Worm (Caenorhabditis elegans) whole organism, young adult: ENCODE results near the gene str-211.

Source experiments
- B0035.1 ChIP-seq: sonication (generic microtip); optimal IDR thresholded peaks from 2 replicates; lab custom pipeline; 2016; ENCODE audit warnings: missing genetic modification characterization, mild to moderate bottlenecking, missing compliant biosample characterization, missing genotype, missing genetic modification reagents
- F49E8.2 ChIP-seq: sonication (generic microtip); optimal IDR thresholded peaks from 3 replicates; lab custom pipeline; 2017; ENCODE audit warnings: missing genetic modification characterization, mild to moderate bottlenecking, missing compliant biosample characterization, antibody characterized with exemption, moderate library complexity; ENCODE audit not compliant: insufficient read depth
- ama-1 ChIP-seq, 3 experiments: fragments of 150-350 bp in 1 of 3; sonication (generic microtip) in 2 of 3; optimal IDR thresholded peaks; 2 replicates each; lab custom pipeline; 2014 to 2018; ENCODE audit warnings: missing biosample characterization in 2 of 3, missing genetic modification characterization in 2 of 3, missing genetic modification reagents in 2 of 3
- dpl-1 ChIP-seq: fragments of 150-350 bp; optimal IDR thresholded peaks from 2 replicates; lab custom pipeline; 2014; ENCODE audit warnings: missing biosample characterization, missing genetic modification reagents, missing genetic modification characterization
- hmg-1.2 ChIP-seq: fragments of 200-800 bp; sonication (Bioruptor generic); IDR thresholded peaks from 2 replicates; pipeline ENCODE4 v1.3.6; 2022; ENCODE audit warnings: missing genetic modification reagents, missing genetic modification characterization, missing compliant biosample characterization
- lir-1 ChIP-seq: fragments of 200-800 bp; sonication (Bioruptor generic); conservative IDR thresholded peaks from 2 replicates; pipeline ENCODE4 v1.3.6; 2022; ENCODE audit warnings: missing genetic modification reagents, missing genetic modification characterization, missing compliant biosample characterization
- nhr-179 ChIP-seq: sonication (generic microtip); optimal IDR thresholded peaks from 2 replicates; lab custom pipeline; 2016; ENCODE audit warnings: mild to moderate bottlenecking, missing genetic modification characterization, missing compliant biosample characterization
- nhr-80 ChIP-seq: sonication (generic microtip); optimal IDR thresholded peaks from 2 replicates; lab custom pipeline; 2016; ENCODE audit warnings: missing genetic modification characterization, missing compliant biosample characterization
- sea-2 ChIP-seq: fragments of 200-800 bp; sonication (Bioruptor generic); IDR thresholded peaks from 2 replicates; pipeline ENCODE4 v1.3.6; 2022; ENCODE audit warnings: missing genetic modification characterization, missing compliant biosample characterization
- unc-62 ChIP-seq: fragments of 150-350 bp; optimal IDR thresholded peaks from 2 replicates; lab custom pipeline; 2014; ENCODE audit warnings: missing biosample characterization, missing genetic modification reagents, missing genetic modification characterization

ce11 chrV:4960686-4961085, 16.6 kb upstream of the str-211 start:
- TF ChIP-seq sea-2 (GFP tag; lab: Robert Waterston, UW) = no peak
- no peak for TF ChIP-seq B0035.1
- no peak for TF ChIP-seq unc-62 (GFP tag; lab: Kevin White, UChicago)
- TF ChIP-seq F49E8.2 (tag; lab: Kevin White, UChicago) = no peak
- no peak for TF ChIP-seq ama-1 (optimal IDR thresholded peaks at IDR 0.05; lab: Kevin White, UChicago)
- TF ChIP-seq ama-1 (GFP tag; optimal IDR thresholded peaks at IDR 0.05; lab: Kevin White, UChicago) = no peak
- TF ChIP-seq lir-1 (GFP tag; lab: Robert Waterston, UW) = no peak
- TF ChIP-seq nhr-80 (tag; lab: Kevin White, UChicago) = no peak
- TF ChIP-seq nhr-179 (tag; lab: Kevin White, UChicago) = no peak
- TF ChIP-seq hmg-1.2 (GFP tag; lab: Robert Waterston, UW) = no peak
- TF ChIP-seq dpl-1 (GFP tag; lab: Kevin White, UChicago) = no peak
